Fruit fly (Drosophila melanogaster) whole organism, embryonic: ENCODE results near the gene CG7985.
A peak's percentile ranks its signal among the peaks of the same experiment; 100 is the strongest.

Source experiments
- Atf3 ChIP-seq: fragments of 200-800 bp; sonication (Bioruptor generic); optimal IDR thresholded peaks from 3 replicates; lab custom pipeline; 2016; ENCODE audit warnings: missing biosample characterization, missing genetic modification characterization
- CG10274 ChIP-seq: fragments of 200-800 bp; sonication (Bioruptor generic); optimal IDR thresholded peaks from 3 replicates; lab custom pipeline; 2017; ENCODE audit warnings: missing biosample characterization, mild to moderate bottlenecking, missing genetic modification characterization
- CG10321 ChIP-seq: fragments of 200-800 bp; sonication (Bioruptor generic); IDR thresholded peaks from 2 replicates; pipeline ENCODE4 v1.3.6; 2022; ENCODE audit warnings: missing biosample characterization, missing genetic modification characterization
- CG12299 ChIP-seq: fragments of 200-800 bp; sonication (Bioruptor generic); optimal IDR thresholded peaks from 2 replicates; lab custom pipeline; 2018; ENCODE audit warnings: missing biosample characterization, mild to moderate bottlenecking, missing genetic modification characterization
- CG1233 ChIP-seq: fragments of 200-800 bp; sonication (Bioruptor generic); optimal IDR thresholded peaks from 4 replicates; lab custom pipeline; 2018; ENCODE audit warnings: missing biosample characterization, mild to moderate bottlenecking, missing genetic modification characterization
- CG12659 ChIP-seq: fragments of 200-800 bp; sonication (Bioruptor generic); optimal IDR thresholded peaks from 3 replicates; lab custom pipeline; 2017; ENCODE audit warnings: mild to moderate bottlenecking, missing biosample characterization, missing genetic modification reagents, missing genetic modification characterization
- CG13624 ChIP-seq: fragments of 200-800 bp; sonication (Bioruptor generic); optimal IDR thresholded peaks from 2 replicates; lab custom pipeline; 2016; ENCODE audit warnings: missing biosample characterization, missing genetic modification characterization
- CG15696 ChIP-seq: fragments of 200-800 bp; sonication (Bioruptor generic); optimal IDR thresholded peaks from 2 replicates; lab custom pipeline; 2019; ENCODE audit warnings: missing biosample characterization, mild to moderate bottlenecking, missing genetic modification characterization, moderate library complexity
- CG17568 ChIP-seq: fragments of 200-800 bp; sonication (Bioruptor generic); optimal IDR thresholded peaks from 2 replicates; lab custom pipeline; 2018; ENCODE audit warnings: missing biosample characterization, mild to moderate bottlenecking, missing genetic modification characterization, moderate library complexity
- CG30431 ChIP-seq: fragments of 200-800 bp; sonication (Bioruptor generic); optimal IDR thresholded peaks from 2 replicates; lab custom pipeline; 2017; ENCODE audit warnings: missing biosample characterization, missing genetic modification characterization
- CG4282 ChIP-seq: fragments of 200-800 bp; sonication (Bioruptor generic); optimal IDR thresholded peaks from 2 replicates; lab custom pipeline; 2016; ENCODE audit warnings: missing biosample characterization, missing genetic modification characterization
- CG4360 ChIP-seq: fragments of 200-800 bp; sonication (Bioruptor generic); IDR thresholded peaks from 2 replicates; pipeline ENCODE4 v1.3.6; 2022; ENCODE audit warnings: missing biosample characterization, missing genetic modification characterization
- CG6854 ChIP-seq: fragments of 200-800 bp; sonication (Bioruptor generic); optimal IDR thresholded peaks from 3 replicates; lab custom pipeline; 2017; ENCODE audit warnings: missing biosample characterization, mild to moderate bottlenecking, missing genetic modification characterization
- CG7357 ChIP-seq: fragments of 200-800 bp; sonication (Bioruptor generic); IDR thresholded peaks from 3 replicates; pipeline ENCODE4 v1.3.6; 2022; ENCODE audit warnings: missing biosample characterization, missing genetic modification characterization
- CG8290 ChIP-seq, 3 experiments: fragments of 200-800 bp; sonication (Bioruptor generic); optimal IDR thresholded peaks; 2 replicates each; lab custom pipeline; 2016 to 2019; ENCODE audit warnings: missing biosample characterization in 3 of 3, missing genetic modification characterization in 3 of 3, mild to moderate bottlenecking in 2 of 3, moderate library complexity in 1 of 3
- CG8944 ChIP-seq: fragments of 200-800 bp; sonication (Bioruptor generic); optimal IDR thresholded peaks from 3 replicates; lab custom pipeline; 2016; ENCODE audit warnings: missing biosample characterization, missing genetic modification characterization
- CTCF ChIP-seq: fragments of 200-800 bp; sonication (Bioruptor generic); optimal IDR thresholded peaks from 2 replicates; lab custom pipeline; 2017; ENCODE audit warnings: missing biosample characterization, mild to moderate bottlenecking, missing genetic modification characterization, moderate library complexity
- CoRest ChIP-seq: fragments of 200-800 bp; sonication (Bioruptor generic); optimal IDR thresholded peaks from 3 replicates; lab custom pipeline; 2018; ENCODE audit warnings: missing biosample characterization, mild to moderate bottlenecking, missing genetic modification characterization, moderate library complexity
- Dad ChIP-seq: fragments of 200-800 bp; sonication (Bioruptor generic); optimal IDR thresholded peaks from 3 replicates; lab custom pipeline; 2016; ENCODE audit warnings: missing biosample characterization, missing genetic modification characterization
- Eip74EF ChIP-seq, 2 experiments: fragments of 200-800 bp in 1 of 2; fragments of >200 bp in 1 of 2; sonication (Bioruptor generic) in 1 of 2; optimal IDR thresholded peaks; 2 replicates each; lab custom pipeline; 2017 to 2019; ENCODE audit warnings: missing biosample characterization in 2 of 2, missing genetic modification characterization in 2 of 2, mild to moderate bottlenecking in 1 of 2, moderate library complexity in 1 of 2
- Fer1 ChIP-seq: fragments of 200-800 bp; sonication (Bioruptor generic); optimal IDR thresholded peaks from 2 replicates; lab custom pipeline; 2017; ENCODE audit warnings: missing biosample characterization, mild to moderate bottlenecking, missing genetic modification characterization
- Fer3 ChIP-seq: fragments of 200-800 bp; sonication (Bioruptor generic); optimal IDR thresholded peaks from 2 replicates; lab custom pipeline; 2018; ENCODE audit warnings: missing biosample characterization, mild to moderate bottlenecking, missing genetic modification characterization, moderate library complexity
- HLH3B ChIP-seq: fragments of 200-800 bp; sonication (Bioruptor generic); IDR thresholded peaks from 2 replicates; pipeline ENCODE4 v1.3.6; 2022; ENCODE audit warnings: missing biosample characterization, missing genetic modification characterization
- HLH4C ChIP-seq: fragments of 200-800 bp; sonication (Bioruptor generic); IDR thresholded peaks from 3 replicates; pipeline ENCODE4 v1.3.6; 2022; ENCODE audit warnings: missing biosample characterization, missing genetic modification characterization; ENCODE audit not compliant: partially characterized antibody
- Hr3 ChIP-seq: fragments of 200-800 bp; sonication (Bioruptor generic); optimal IDR thresholded peaks from 3 replicates; lab custom pipeline; 2016; ENCODE audit warnings: missing biosample characterization, missing genetic modification characterization
- Hr51 ChIP-seq, 2 experiments: fragments of 200-800 bp; sonication (Bioruptor generic); optimal IDR thresholded peaks; 2 replicates in 1 of 2; 3 replicates in 1 of 2; lab custom pipeline; 2016 to 2018; ENCODE audit warnings: missing biosample characterization in 2 of 2, missing genetic modification characterization in 2 of 2, mild to moderate bottlenecking in 1 of 2, moderate library complexity in 1 of 2
- Med ChIP-seq: fragments of 200-800 bp; sonication (Bioruptor generic); peaks from one replicate; lab custom pipeline; 2016; ENCODE audit warnings: missing biosample characterization, missing genetic modification characterization, mild to moderate bottlenecking, inconsistent platforms, moderate library complexity
- Myb ChIP-seq: fragments of 200-800 bp; sonication (Bioruptor generic); optimal IDR thresholded peaks from 2 replicates; lab custom pipeline; 2016; ENCODE audit warnings: missing biosample characterization, missing genetic modification characterization
- NC2α ChIP-seq: fragments of 200-800 bp; sonication (Bioruptor generic); optimal IDR thresholded peaks from 2 replicates; lab custom pipeline; 2016; ENCODE audit warnings: missing biosample characterization, missing genetic modification characterization
- NC2β ChIP-seq: fragments of 200-800 bp; sonication (Bioruptor generic); optimal IDR thresholded peaks from 2 replicates; lab custom pipeline; 2016; ENCODE audit warnings: missing biosample characterization, missing genetic modification characterization
- Nf-YB ChIP-seq: fragments of 200-800 bp; sonication (Bioruptor generic); optimal IDR thresholded peaks from 3 replicates; lab custom pipeline; 2019; ENCODE audit warnings: missing biosample characterization, mild to moderate bottlenecking, missing genetic modification characterization, moderate library complexity
- Opbp ChIP-seq: fragments of 200-800 bp; sonication (Bioruptor generic); IDR thresholded peaks from 3 replicates; pipeline ENCODE4 v1.3.6; 2022; ENCODE audit warnings: missing biosample characterization, missing genetic modification characterization; ENCODE audit not compliant: partially characterized antibody
- PHDP ChIP-seq: fragments of 200-800 bp; sonication (Bioruptor generic); optimal IDR thresholded peaks from 3 replicates; lab custom pipeline; 2018; ENCODE audit warnings: missing biosample characterization, mild to moderate bottlenecking, missing genetic modification characterization, moderate library complexity
- Sin3A ChIP-seq: fragments of >200 bp; optimal IDR thresholded peaks from 2 replicates; lab custom pipeline; 2018
- Sox100B ChIP-seq: fragments of 200-800 bp; sonication (Bioruptor generic); optimal IDR thresholded peaks from 3 replicates; lab custom pipeline; 2018; ENCODE audit warnings: missing biosample characterization, mild to moderate bottlenecking, missing genetic modification characterization
- ash1 ChIP-seq: fragments of 200-800 bp; sonication (Bioruptor generic); optimal IDR thresholded peaks from 2 replicates; lab custom pipeline; 2018; ENCODE audit warnings: missing biosample characterization, mild to moderate bottlenecking, missing genetic modification characterization
- cad ChIP-seq: fragments of >200 bp; optimal IDR thresholded peaks from 2 replicates; lab custom pipeline; 2017; ENCODE audit warnings: missing biosample characterization, missing genetic modification characterization
- chn ChIP-seq: fragments of 200-800 bp; sonication (Bioruptor generic); optimal IDR thresholded peaks from 2 replicates; lab custom pipeline; 2016; ENCODE audit warnings: missing biosample characterization, missing genetic modification characterization
- dati ChIP-seq: fragments of 200-800 bp; sonication (Bioruptor generic); IDR thresholded peaks from 2 replicates; pipeline ENCODE4 v1.3.6; 2022; ENCODE audit warnings: missing biosample characterization, missing genetic modification characterization
- disco-r ChIP-seq: fragments of 200-800 bp; sonication (Bioruptor generic); optimal IDR thresholded peaks from 2 replicates; lab custom pipeline; 2016; ENCODE audit warnings: missing biosample characterization, missing genetic modification characterization
- her ChIP-seq: fragments of 200-800 bp; sonication (Bioruptor generic); optimal IDR thresholded peaks from 2 replicates; lab custom pipeline; 2016; ENCODE audit warnings: missing biosample characterization, missing genetic modification characterization
- jumu ChIP-seq: fragments of 200-800 bp; sonication (Bioruptor generic); optimal IDR thresholded peaks from 3 replicates; lab custom pipeline; 2016; ENCODE audit warnings: missing biosample characterization, missing genetic modification characterization
- kah ChIP-seq: fragments of 200-800 bp; sonication (Bioruptor generic); optimal IDR thresholded peaks from 2 replicates; lab custom pipeline; 2018; ENCODE audit warnings: missing biosample characterization, mild to moderate bottlenecking, missing genetic modification characterization
- lola ChIP-seq, 3 experiments: fragments of >200 bp in 2 of 3; fragments of 200-800 bp in 1 of 3; sonication (Bioruptor generic) in 1 of 3; optimal IDR thresholded peaks; 2 replicates each; lab custom pipeline; 2017 to 2019; ENCODE audit warnings: missing biosample characterization in 3 of 3, missing genetic modification characterization in 3 of 3, mild to moderate bottlenecking in 1 of 3, moderate library complexity in 1 of 3
- nmo ChIP-seq: fragments of 200-800 bp; sonication (Bioruptor generic); optimal IDR thresholded peaks from 2 replicates; lab custom pipeline; 2018; ENCODE audit warnings: missing biosample characterization, mild to moderate bottlenecking, missing genetic modification characterization, moderate library complexity
- sim ChIP-seq: fragments of 200-800 bp; sonication (Bioruptor generic); IDR thresholded peaks from 2 replicates; pipeline ENCODE4 v1.3.6; 2022; ENCODE audit warnings: missing biosample characterization, missing genetic modification characterization
- tna ChIP-seq: fragments of 200-800 bp; sonication (Bioruptor generic); IDR thresholded peaks from 2 replicates; pipeline ENCODE4 v1.3.6; 2022; ENCODE audit warnings: missing biosample characterization, missing genetic modification characterization; ENCODE audit not compliant: partially characterized antibody
- twi ChIP-seq: fragments of 200-800 bp; optimal IDR thresholded peaks from 2 replicates; lab custom pipeline; 2019; ENCODE audit warnings: missing biosample characterization, mild to moderate bottlenecking, missing genetic modification characterization, moderate library complexity
- vfl ChIP-seq: fragments of 200-800 bp; sonication (Bioruptor generic); optimal IDR thresholded peaks from 2 replicates; lab custom pipeline; 2016; ENCODE audit warnings: missing biosample characterization, missing genetic modification characterization
- vvl ChIP-seq: fragments of 200-800 bp; sonication (Bioruptor generic); IDR thresholded peaks from 2 replicates; pipeline ENCODE4 v1.3.6; 2022; ENCODE audit warnings: missing biosample characterization, missing genetic modification characterization
- wek ChIP-seq: fragments of 200-800 bp; sonication (Bioruptor generic); optimal IDR thresholded peaks from 3 replicates; lab custom pipeline; 2018; ENCODE audit warnings: missing biosample characterization, mild to moderate bottlenecking, missing genetic modification characterization, moderate library complexity

Gene CG7985

DNA sequence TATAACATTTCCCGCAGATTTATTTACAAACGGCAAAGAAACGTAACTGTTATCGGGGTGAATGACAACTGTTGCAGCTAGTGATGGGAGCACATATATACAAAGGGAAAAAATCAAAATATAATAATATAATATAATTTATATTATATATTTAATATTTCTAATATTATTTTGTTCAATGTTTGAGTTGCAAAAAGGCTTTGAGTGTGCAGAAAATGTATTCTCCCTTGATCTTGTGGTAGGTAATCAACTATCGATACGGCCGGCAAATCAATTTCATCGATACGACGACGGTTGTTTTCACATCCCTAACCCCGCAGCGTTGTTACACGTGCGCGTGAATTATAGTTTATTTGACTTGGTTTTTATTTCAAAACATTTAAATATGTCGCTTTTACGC, 23.8 kb downstream of the CG7985 start, which contains the start of the genes mTerf5 and Non3 (continued):
- peak; percentile 71 for TF ChIP-seq kah (GFP tag; lab: Kevin White, UChicago)
- TF ChIP-seq CTCF: no peak
- TF ChIP-seq CG7357: no peak
- TF ChIP-seq CG8944 (GFP tag; lab: Kevin White, UChicago): peak; percentile 17
- no peak for TF ChIP-seq ash1 (GFP tag; lab: Kevin White, UChicago)
- TF ChIP-seq nmo (GFP tag; lab: Kevin White, UChicago): peak; percentile 79
- TF ChIP-seq chn: no peak
- TF ChIP-seq Hr51 (GFP tag; optimal IDR thresholded peaks at IDR 0.05; lab: Kevin White, UChicago): peak in 1 of 2 experiments; percentile 46
- peak; percentile 5 for TF ChIP-seq Sox100B (GFP tag; lab: Kevin White, UChicago)
- no peak for TF ChIP-seq Atf3 (GFP tag; lab: Kevin White, UChicago)
- no peak for TF ChIP-seq Dad (GFP tag; lab: Kevin White, UChicago)
- TF ChIP-seq dati (GFP tag; lab: Robert Waterston, UW): no peak
- TF ChIP-seq tna: peak; percentile 52; the same call in 1 of the 2 replicates
- TF ChIP-seq Med: peak; percentile 70
- peak; percentile 73 for TF ChIP-seq Hr3 (GFP tag; lab: Kevin White, UChicago)
- peak; percentile 8 for TF ChIP-seq vfl (GFP tag; lab: Kevin White, UChicago)
- no peak for TF ChIP-seq CG17568 (GFP tag; lab: Kevin White, UChicago)
- no peak for TF ChIP-seq NC2α (GFP tag; lab: Kevin White, UChicago)
- no peak for TF ChIP-seq cad (GFP tag; lab: Kevin White, UChicago)
- TF ChIP-seq CG10274 (GFP tag; lab: Kevin White, UChicago): no peak
- TF ChIP-seq CG13624 (GFP tag; lab: Kevin White, UChicago): no peak
- peak; percentile 86 for TF ChIP-seq HLH4C (GFP tag; lab: Robert Waterston, UW)
- peak; percentile 64 for TF ChIP-seq Fer1 (GFP tag; lab: Kevin White, UChicago)
- TF ChIP-seq CG6854 (GFP tag; lab: Kevin White, UChicago): no peak
- TF ChIP-seq CG12299: peak; percentile 32
- no peak for TF ChIP-seq CG1233
- peak; percentile 66 for TF ChIP-seq vvl (GFP tag; lab: Robert Waterston, UW)
- TF ChIP-seq Nf-YB (GFP tag; lab: Kevin White, UChicago): peak; percentile 29
- no peak for TF ChIP-seq CG10321 (GFP tag; lab: Robert Waterston, UW)
- TF ChIP-seq CoRest (tag; lab: Kevin White, UChicago): peak; percentile 69
- no peak for TF ChIP-seq Eip74EF (GFP tag; optimal IDR thresholded peaks at IDR 0.05; lab: Kevin White, UChicago)
- peak; percentile 52 for TF ChIP-seq CG8290 (GFP tag; optimal IDR thresholded peaks at IDR 0.05; lab: Kevin White, UChicago)
- peak in 1 of 2 experiments; percentile 20 for TF ChIP-seq CG8290 (tag; optimal IDR thresholded peaks at IDR 0.05; lab: Kevin White, UChicago)
- TF ChIP-seq sim (GFP tag; lab: Robert Waterston, UW): no peak
- TF ChIP-seq her (GFP tag; lab: Kevin White, UChicago): no peak
- no peak for TF ChIP-seq NC2β (GFP tag; lab: Kevin White, UChicago)
- TF ChIP-seq lola (GFP tag; optimal IDR thresholded peaks at IDR 0.05; lab: Kevin White, UChicago): peak in 1 of 3 experiments; percentile 61
- peak; percentile 18 for TF ChIP-seq Myb (GFP tag; lab: Kevin White, UChicago)
- peak; percentile 12 for TF ChIP-seq CG30431 (GFP tag; lab: Kevin White, UChicago)
- TF ChIP-seq disco-r (GFP tag; lab: Kevin White, UChicago): no peak
- TF ChIP-seq Sin3A: no peak
- TF ChIP-seq jumu (GFP tag; lab: Kevin White, UChicago): peak; percentile 23
- peak; percentile 82 for TF ChIP-seq Opbp (GFP tag; lab: Robert Waterston, UW)
- TF ChIP-seq wek: no peak
- TF ChIP-seq CG4360: no peak
- no peak for TF ChIP-seq HLH3B (GFP tag; lab: Robert Waterston, UW)
- peak; percentile 51 for TF ChIP-seq CG15696
- peak; percentile 60 for TF ChIP-seq PHDP
- TF ChIP-seq twi (tag; lab: Kevin White, UChicago): peak; percentile 40
- no peak for TF ChIP-seq CG4282 (GFP tag; lab: Kevin White, UChicago)
- TF ChIP-seq Fer3 (tag; lab: Kevin White, UChicago): peak; percentile 42
- TF ChIP-seq CG12659: peak; percentile 75
